Worm (Caenorhabditis elegans): ENCODE results near the gene tbx-41.
A peak's percentile ranks its signal among the peaks of the same experiment; 100 is the strongest.

tbx-41 gene

ce11 chrX:1845493-1845892 is 19.6 kb upstream of the tbx-41 start, which contains the start of gene T26C11.4:
TSS of gene T26C11.4 (minus strand) at chrX:1845546.
- TF ChIP-seq ceh-13 (GFP tag; optimal IDR thresholded peaks at IDR 0.05), result no peak
- TF ChIP-seq flt-1 (GFP tag; IDR thresholded peaks at IDR 0.05), result no peak
- TF ChIP-seq ets-7 (tag; optimal IDR thresholded peaks at IDR 0.05), result no peak
- no peak for TF ChIP-seq B0310.2 (tag; optimal IDR thresholded peaks at IDR 0.05)
- no peak for TF ChIP-seq sea-1 (GFP tag; conservative IDR thresholded peaks at IDR 0.05)
- TF ChIP-seq pes-1 (GFP tag; IDR thresholded peaks at IDR 0.05), result no peak
- TF ChIP-seq ceh-36 (tag; optimal IDR thresholded peaks at IDR 0.05), result no peak
- no peak for TF ChIP-seq hmg-4 (GFP tag; optimal IDR thresholded peaks at IDR 0.05)
- no peak for TF ChIP-seq ama-1 (optimal IDR thresholded peaks at IDR 0.05)
- TF ChIP-seq tra-4 (tag; optimal IDR thresholded peaks at IDR 0.05), result no peak
- TF ChIP-seq scrt-1 (GFP tag; IDR thresholded peaks at IDR 0.05), result no peak
- no peak for TF ChIP-seq F13C5.2 (tag; optimal IDR thresholded peaks at IDR 0.05)
- no peak for TF ChIP-seq tbx-11 (GFP tag; IDR thresholded peaks at IDR 0.05)
- no peak for TF ChIP-seq hmbx-1 (tag; optimal IDR thresholded peaks at IDR 0.05)
- TF ChIP-seq tbx-37 (GFP tag; conservative IDR thresholded peaks at IDR 0.05), result no peak
- no peak for TF ChIP-seq aly-1 (tag; optimal IDR thresholded peaks at IDR 0.05)
- no peak for TF ChIP-seq hnd-1 (tag; optimal IDR thresholded peaks at IDR 0.05)

DNA sequence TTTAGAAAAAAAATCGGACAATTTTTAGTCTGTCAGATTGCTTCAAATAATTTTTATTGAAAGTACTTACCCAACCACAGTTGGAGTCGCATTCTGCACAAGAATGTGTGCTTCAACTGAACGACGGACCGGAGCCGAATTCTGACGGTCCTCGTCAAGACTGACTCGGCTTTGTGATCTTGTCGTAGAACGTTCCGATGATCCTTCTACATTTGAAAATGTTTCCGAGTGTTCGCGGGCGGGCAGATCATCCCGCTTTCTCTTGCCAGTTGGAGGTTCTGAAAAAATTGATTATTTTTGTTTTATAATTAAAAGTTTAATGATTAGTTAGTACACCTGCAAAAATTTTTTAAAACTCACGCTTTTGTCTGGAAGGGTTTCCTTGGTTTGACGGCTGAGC is 17.4 kb upstream of the tbx-41 start:
- no peak for TF ChIP-seq aly-1 (tag; optimal IDR thresholded peaks at IDR 0.05)
- TF ChIP-seq pes-1 (GFP tag; IDR thresholded peaks at IDR 0.05), result no peak
- no peak for TF ChIP-seq tra-4 (tag; optimal IDR thresholded peaks at IDR 0.05)
- TF ChIP-seq ama-1 (optimal IDR thresholded peaks at IDR 0.05), result no peak
- TF ChIP-seq tbx-37 (GFP tag; conservative IDR thresholded peaks at IDR 0.05), result no peak
- TF ChIP-seq scrt-1 (GFP tag; IDR thresholded peaks at IDR 0.05), result no peak
- no peak for TF ChIP-seq ceh-36 (tag; optimal IDR thresholded peaks at IDR 0.05)
- TF ChIP-seq F13C5.2 (tag; optimal IDR thresholded peaks at IDR 0.05), result no peak
- no peak for TF ChIP-seq flt-1 (GFP tag; IDR thresholded peaks at IDR 0.05)
- TF ChIP-seq ets-7 (tag; optimal IDR thresholded peaks at IDR 0.05), result no peak
- no peak for TF ChIP-seq B0310.2 (tag; optimal IDR thresholded peaks at IDR 0.05)
- no peak for TF ChIP-seq ceh-13 (GFP tag; optimal IDR thresholded peaks at IDR 0.05)
- TF ChIP-seq hnd-1 (tag; optimal IDR thresholded peaks at IDR 0.05), result no peak
- TF ChIP-seq tbx-11 (GFP tag; IDR thresholded peaks at IDR 0.05), result no peak
- no peak for TF ChIP-seq hmg-4 (GFP tag; optimal IDR thresholded peaks at IDR 0.05)
- TF ChIP-seq sea-1 (GFP tag; conservative IDR thresholded peaks at IDR 0.05), result no peak
- TF ChIP-seq hmbx-1 (tag; optimal IDR thresholded peaks at IDR 0.05), result no peak

- no peak for TF ChIP-seq ceh-36 (tag; optimal IDR thresholded peaks at IDR 0.05)
- TF ChIP-seq F13C5.2 (tag; optimal IDR thresholded peaks at IDR 0.05), result no peak
- TF ChIP-seq ceh-13 (GFP tag; optimal IDR thresholded peaks at IDR 0.05), result no peak
- TF ChIP-seq sea-1 (GFP tag; conservative IDR thresholded peaks at IDR 0.05), result no peak
- TF ChIP-seq scrt-1 (GFP tag; IDR thresholded peaks at IDR 0.05), result no peak
- no peak for TF ChIP-seq ets-7 (tag; optimal IDR thresholded peaks at IDR 0.05)
- no peak for TF ChIP-seq tra-4 (tag; optimal IDR thresholded peaks at IDR 0.05)
- TF ChIP-seq aly-1 (tag; optimal IDR thresholded peaks at IDR 0.05), result no peak
- TF ChIP-seq tbx-37 (GFP tag; conservative IDR thresholded peaks at IDR 0.05), result no peak
- TF ChIP-seq ama-1 (optimal IDR thresholded peaks at IDR 0.05), result no peak
- TF ChIP-seq hnd-1 (tag; optimal IDR thresholded peaks at IDR 0.05), result no peak
- TF ChIP-seq B0310.2 (tag; optimal IDR thresholded peaks at IDR 0.05), result no peak
- TF ChIP-seq hmbx-1 (tag; optimal IDR thresholded peaks at IDR 0.05), result no peak
These were observed 16.5 kb upstream of the tbx-41 start, which contains the start of gene ceh-41 for ce11 chrX:1848575-1848974. TSS of gene ceh-41 (minus strand) at chrX:1848675.

- no peak for TF ChIP-seq hnd-1 (tag; optimal IDR thresholded peaks at IDR 0.05)
- TF ChIP-seq ceh-36 (tag; optimal IDR thresholded peaks at IDR 0.05), result peak; percentile 79
- TF ChIP-seq pes-1 (GFP tag; IDR thresholded peaks at IDR 0.05), result peak; percentile 31; the same call in 1 of the 2 replicates
- no peak for TF ChIP-seq aly-1 (tag; optimal IDR thresholded peaks at IDR 0.05)
These were observed 14.5 kb upstream of the tbx-41 start for ce11 chrX:1850525-1850924.

ce11 chrX:1852636-1853035 is 12.4 kb upstream of the tbx-41 start, which contains the start of gene ceh-21:
TSS of gene ceh-21 (minus strand) at chrX:1852736.
- TF ChIP-seq hnd-1 (tag; optimal IDR thresholded peaks at IDR 0.05) (no peak), hmbx-1 (tag; optimal IDR thresholded peaks at IDR 0.05) (no peak), ama-1 (optimal IDR thresholded peaks at IDR 0.05) (no peak), tbx-37 (GFP tag; conservative IDR thresholded peaks at IDR 0.05) (no peak), aly-1 (tag; optimal IDR thresholded peaks at IDR 0.05) (no peak), tra-4 (tag; optimal IDR thresholded peaks at IDR 0.05) (no peak), tbx-11 (GFP tag; IDR thresholded peaks at IDR 0.05) (no peak), B0310.2 (tag; optimal IDR thresholded peaks at IDR 0.05) (no peak), scrt-1 (GFP tag; IDR thresholded peaks at IDR 0.05) (no peak)

DNA sequence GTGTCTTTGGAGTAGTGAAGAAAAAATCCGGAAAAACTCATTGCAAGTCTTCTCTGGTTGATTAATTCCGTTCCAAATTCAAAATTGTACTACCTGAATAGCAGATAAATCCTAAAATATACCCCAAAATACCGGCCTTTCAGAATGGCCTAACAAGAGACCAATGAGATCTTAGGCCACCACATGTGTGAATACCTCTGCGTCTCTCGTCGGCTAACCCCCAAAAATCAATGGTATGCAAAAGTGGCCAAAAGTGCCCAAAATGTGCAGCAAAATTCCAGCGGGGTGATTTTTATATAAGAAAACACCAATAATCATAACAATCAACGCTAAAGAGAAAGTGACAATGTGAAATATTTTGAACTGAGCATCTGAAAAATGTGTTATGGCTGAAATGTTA is 11.4 kb upstream of the tbx-41 start, which contains the start of gene T26C11.9:
Gene T26C11.9, minus strand, starts transcription at position 254 of the 400 bp plus-strand sequence.
- TF ChIP-seq tbx-37 (GFP tag; conservative IDR thresholded peaks at IDR 0.05) (no peak), hmg-4 (GFP tag; optimal IDR thresholded peaks at IDR 0.05) (no peak), pes-1 (GFP tag; IDR thresholded peaks at IDR 0.05) (0 out of 2 replicates have a peak, but pooled peaks have one; percentile 7), hmbx-1 (tag; optimal IDR thresholded peaks at IDR 0.05) (no peak), tra-4 (tag; optimal IDR thresholded peaks at IDR 0.05) (no peak), tbx-11 (GFP tag; IDR thresholded peaks at IDR 0.05) (no peak), ets-7 (tag; optimal IDR thresholded peaks at IDR 0.05) (no peak)

- TF ChIP-seq scrt-1 (GFP tag; IDR thresholded peaks at IDR 0.05) (no peak), F13C5.2 (tag; optimal IDR thresholded peaks at IDR 0.05) (peak; percentile 33), hmg-4 (GFP tag; optimal IDR thresholded peaks at IDR 0.05) (peak; percentile 76), aly-1 (tag; optimal IDR thresholded peaks at IDR 0.05) (peak; percentile 41), ceh-36 (tag; optimal IDR thresholded peaks at IDR 0.05) (peak; percentile 29), flt-1 (GFP tag; IDR thresholded peaks at IDR 0.05) (0 out of 2 replicates have a peak, but pooled peaks have one; percentile 10), hnd-1 (tag; optimal IDR thresholded peaks at IDR 0.05) (no peak), B0310.2 (tag; optimal IDR thresholded peaks at IDR 0.05) (no peak)
These were observed 8.9 kb upstream of the tbx-41 start, which contains the start of gene ceh-39 for ce11 chrX:1856160-1856559. TSS of gene ceh-39 (minus strand) at chrX:1856172.

DNA sequence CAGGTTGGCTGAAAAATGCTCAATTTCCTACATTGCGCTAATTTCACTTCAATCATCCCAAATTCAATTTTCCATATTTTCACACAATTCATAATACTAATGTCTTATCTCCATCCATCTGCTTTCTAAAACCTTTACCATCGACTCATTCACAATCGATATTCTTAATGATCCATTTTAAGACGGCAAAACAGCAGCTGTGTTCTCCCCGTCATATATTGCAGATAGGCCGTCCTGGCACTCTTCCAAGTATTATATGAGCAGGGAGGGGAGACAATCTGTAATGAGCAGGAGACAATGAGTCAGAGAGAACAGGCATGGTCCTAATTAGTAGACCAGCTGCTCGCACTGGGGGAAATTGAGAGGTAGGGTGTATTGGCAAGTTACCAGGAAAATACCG is 7.3 kb upstream of the tbx-41 start:
- no peak for TF ChIP-seq aly-1 (tag; optimal IDR thresholded peaks at IDR 0.05)
- no peak for TF ChIP-seq ama-1 (optimal IDR thresholded peaks at IDR 0.05)
- TF ChIP-seq B0310.2 (tag; optimal IDR thresholded peaks at IDR 0.05), result no peak
- no peak for TF ChIP-seq sea-1 (GFP tag; conservative IDR thresholded peaks at IDR 0.05)
- TF ChIP-seq F13C5.2 (tag; optimal IDR thresholded peaks at IDR 0.05), result no peak
- TF ChIP-seq pes-1 (GFP tag; IDR thresholded peaks at IDR 0.05), result no peak
- no peak for TF ChIP-seq tra-4 (tag; optimal IDR thresholded peaks at IDR 0.05)
- TF ChIP-seq hnd-1 (tag; optimal IDR thresholded peaks at IDR 0.05), result no peak
- TF ChIP-seq ceh-13 (GFP tag; optimal IDR thresholded peaks at IDR 0.05), result no peak
- TF ChIP-seq ceh-36 (tag; optimal IDR thresholded peaks at IDR 0.05), result no peak
- no peak for TF ChIP-seq ets-7 (tag; optimal IDR thresholded peaks at IDR 0.05)
- TF ChIP-seq tbx-11 (GFP tag; IDR thresholded peaks at IDR 0.05), result no peak
- TF ChIP-seq tbx-37 (GFP tag; conservative IDR thresholded peaks at IDR 0.05), result no peak
- no peak for TF ChIP-seq hmbx-1 (tag; optimal IDR thresholded peaks at IDR 0.05)
- no peak for TF ChIP-seq flt-1 (GFP tag; IDR thresholded peaks at IDR 0.05)
- no peak for TF ChIP-seq hmg-4 (GFP tag; optimal IDR thresholded peaks at IDR 0.05)
- TF ChIP-seq scrt-1 (GFP tag; IDR thresholded peaks at IDR 0.05), result no peak
